Fruit fly (Drosophila melanogaster): Measurements from ENCODE around the gene Mbs.

The Mbs gene

DNA sequence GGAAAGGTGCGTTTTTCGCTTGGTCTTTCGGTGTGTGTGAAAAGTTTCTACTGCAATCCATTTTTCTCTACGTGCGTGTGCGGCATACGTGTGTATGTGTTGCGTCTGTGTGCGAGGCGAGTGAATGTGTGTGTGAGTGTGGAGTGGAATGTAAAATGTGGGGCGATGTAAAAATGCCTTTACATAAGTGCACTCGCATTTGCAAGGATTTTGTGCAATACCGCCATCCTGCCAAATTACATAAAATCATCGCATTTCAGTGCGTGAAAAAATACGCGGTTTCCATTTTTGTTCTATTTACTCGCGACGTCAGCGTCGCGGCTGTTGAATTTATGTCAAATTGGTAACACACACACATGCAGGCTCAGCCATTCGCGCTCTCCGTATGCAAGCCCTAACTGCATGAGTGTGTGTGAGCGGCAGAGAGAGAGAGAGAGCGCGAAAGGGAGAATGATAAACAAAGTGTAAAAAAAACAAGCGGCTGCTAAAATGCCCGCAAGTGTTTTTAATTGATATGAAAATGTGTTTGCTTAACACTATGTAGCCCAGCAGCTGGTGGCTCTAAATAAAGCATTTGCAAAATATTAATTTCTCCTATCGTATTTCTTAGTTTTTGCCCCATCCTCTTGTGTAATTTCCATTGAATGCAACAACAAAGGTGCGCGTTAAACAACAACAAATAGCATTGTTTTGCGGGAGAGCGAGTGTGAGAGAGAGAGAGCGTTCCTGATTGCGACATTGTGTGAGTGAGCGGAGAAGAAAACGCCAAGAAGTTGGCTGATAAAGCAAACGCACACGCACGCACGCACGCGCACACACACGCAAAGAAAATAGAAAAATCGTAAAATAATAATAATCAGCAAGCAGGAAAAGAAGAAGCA is 626 bp downstream of the Mbs start:
- TF ChIP-seq CG11902 (GFP tag; optimal IDR thresholded peaks at IDR 0.05) (no peak), CG15336 (GFP tag; IDR thresholded peaks at IDR 0.05) (no peak), acj6 (GFP tag; optimal IDR thresholded peaks at IDR 0.05) (no peak), Ets96B (tag; optimal IDR thresholded peaks at IDR 0.05) (no peak), fd59A (GFP tag; optimal IDR thresholded peaks at IDR 0.05) (no peak), ss (GFP tag; optimal IDR thresholded peaks at IDR 0.05) (peak; percentile 23 to 53), Hr38 (GFP tag; optimal IDR thresholded peaks at IDR 0.05) (no peak), Lpt (GFP tag; optimal IDR thresholded peaks at IDR 0.05) (no peak), Sox15 (GFP tag; optimal IDR thresholded peaks at IDR 0.05) (no peak), dsx (GFP tag; optimal IDR thresholded peaks at IDR 0.05; ENCODE audit: poor library complexity, severe bottlenecking) (peak; percentile 62), CG10631 (GFP tag; optimal IDR thresholded peaks at IDR 0.05) (no peak), Blimp-1 (GFP tag; optimal IDR thresholded peaks at IDR 0.05) (no peak), CG11294 (GFP tag; IDR thresholded peaks at IDR 0.05) (no peak), Ets21C (GFP tag; optimal IDR thresholded peaks at IDR 0.05) (no peak), CG6276 (GFP tag; optimal IDR thresholded peaks at IDR 0.05) (peak; percentile 2), CG16779 (tag; optimal IDR thresholded peaks at IDR 0.05) (no peak), CG7368 (GFP tag; optimal IDR thresholded peaks at IDR 0.05) (no peak), CG31627 (GFP tag; optimal IDR thresholded peaks at IDR 0.05) (no peak), CG1621 (tag; optimal IDR thresholded peaks at IDR 0.05) (no peak), CG9139 (GFP tag; optimal IDR thresholded peaks at IDR 0.05) (peak; percentile 9), topi (GFP tag; optimal IDR thresholded peaks at IDR 0.05) (no peak), salr (GFP tag; optimal IDR thresholded peaks at IDR 0.05) (peak in 1 of 2 experiments; percentile 56), CG6163 (GFP tag; IDR thresholded peaks at IDR 0.05) (peak; percentile 60; the same call in 2 of the 3 replicates), Sox102F (GFP tag; optimal IDR thresholded peaks at IDR 0.05) (peak; percentile 27), spab (GFP tag; optimal IDR thresholded peaks at IDR 0.05) (peak; percentile 31), Met (GFP tag; optimal IDR thresholded peaks at IDR 0.05) (no peak), Hr4 (GFP tag; optimal IDR thresholded peaks at IDR 0.05) (no peak), net (GFP tag; optimal IDR thresholded peaks at IDR 0.05) (no peak), Sox14 (GFP tag; optimal IDR thresholded peaks at IDR 0.05) (peak; percentile 48), vri (GFP tag; optimal IDR thresholded peaks at IDR 0.05) (peak; percentile 63), Eip93F (GFP tag; optimal IDR thresholded peaks at IDR 0.05) (no peak), pdm3 (GFP tag; optimal IDR thresholded peaks at IDR 0.05) (no peak), cyc (GFP tag; optimal IDR thresholded peaks at IDR 0.05) (no peak), OdsH (GFP tag; optimal IDR thresholded peaks at IDR 0.05) (no peak), CG6808 (GFP tag; optimal IDR thresholded peaks at IDR 0.05) (peak; percentile 18), CG6854 (GFP tag; optimal IDR thresholded peaks at IDR 0.05) (no peak), Smox (GFP tag; optimal IDR thresholded peaks at IDR 0.05) (no peak), Eip75B (GFP tag; optimal IDR thresholded peaks at IDR 0.05) (no peak), dac (GFP tag; optimal IDR thresholded peaks at IDR 0.05) (no peak), CG8319 (GFP tag; optimal IDR thresholded peaks at IDR 0.05) (no peak), fkh (GFP tag; optimal IDR thresholded peaks at IDR 0.05) (peak; percentile 91), CG32006 (GFP tag; optimal IDR thresholded peaks at IDR 0.05) (peak; percentile 32), Hr39 (GFP tag; optimal IDR thresholded peaks at IDR 0.05) (no peak), CG34406 (GFP tag; optimal IDR thresholded peaks at IDR 0.05) (no peak), fd85E (GFP tag; optimal IDR thresholded peaks at IDR 0.05) (peak; percentile 18), Eip78C (GFP tag) (peak; percentile 28), CG6792 (GFP tag; optimal IDR thresholded peaks at IDR 0.05) (no peak), CG11762 (GFP tag; optimal IDR thresholded peaks at IDR 0.05; ENCODE audit: insufficient read depth) (no peak), CG4318 (GFP tag; optimal IDR thresholded peaks at IDR 0.05) (no peak), lz (GFP tag; optimal IDR thresholded peaks at IDR 0.05) (no peak)

Data from whole organism, prepupa.